Worm (Caenorhabditis elegans) whole organism, L1 larva: ENCODE data around the gene acr-10.

ENCODE experiments used
- C16A3.4 ChIP-seq: fragments of 150-350 bp; optimal IDR thresholded peaks from 2 replicates; lab custom pipeline; 2014; ENCODE audit warnings: missing biosample characterization, missing genetic modification characterization
- Y116A8C.19 ChIP-seq: sonication (generic microtip); optimal IDR thresholded peaks from 2 replicates; lab custom pipeline; 2016; ENCODE audit warnings: missing compliant biosample characterization, missing genetic modification characterization, borderline replicate concordance
- alr-1 ChIP-seq: fragments of 200-800 bp; sonication (Bioruptor generic); optimal IDR thresholded peaks from 2 replicates; lab custom pipeline; 2018; ENCODE audit warnings: borderline replicate concordance, mild to moderate bottlenecking, missing genetic modification characterization, missing compliant biosample characterization
- ama-1 ChIP-seq: fragments of 150-350 bp; optimal IDR thresholded peaks from 2 replicates; lab custom pipeline; 2014
- blmp-1 ChIP-seq: fragments of 150-350 bp; optimal IDR thresholded peaks from 2 replicates; lab custom pipeline; 2014; ENCODE audit warnings: missing biosample characterization, missing genetic modification characterization
- dsc-1 ChIP-seq: sonication (generic microtip); optimal IDR thresholded peaks from 2 replicates; lab custom pipeline; 2016; ENCODE audit warnings: mild to moderate bottlenecking, missing genetic modification characterization, missing compliant biosample characterization
- efl-1 ChIP-seq, 4 experiments: fragments of 150-350 bp; optimal IDR thresholded peaks in 3 of 4; peaks in 1 of 4; 1 replicate in 1 of 4; 2 replicates in 3 of 4; lab custom pipeline; 2014; ENCODE audit warnings: missing biosample characterization in 2 of 4, missing genetic modification characterization in 2 of 4, missing genetic modification reagents in 2 of 4
- efl-3 ChIP-seq: fragments of 200-800 bp; sonication (Bioruptor generic); optimal IDR thresholded peaks from 2 replicates; lab custom pipeline; 2018; ENCODE audit warnings: mild to moderate bottlenecking, missing genetic modification characterization, missing compliant biosample characterization
- elt-2 ChIP-seq: sonication (generic microtip); optimal IDR thresholded peaks from 2 replicates; lab custom pipeline; 2016; ENCODE audit warnings: missing genetic modification characterization, mild to moderate bottlenecking, inconsistent platforms, missing compliant biosample characterization, missing genetic modification reagents
- elt-3 ChIP-seq, 6 experiments: fragments of 150-350 bp in 1 of 6; sonication (generic microtip); optimal IDR thresholded peaks; 2 replicates each; lab custom pipeline; 2017 to 2018; ENCODE audit warnings: missing biosample characterization in 6 of 6, missing genetic modification characterization in 6 of 6, inconsistent platforms in 1 of 6
- fkh-8 ChIP-seq: sonication (generic microtip); optimal IDR thresholded peaks from 2 replicates; lab custom pipeline; 2016; ENCODE audit warnings: mild to moderate bottlenecking, missing genetic modification characterization, missing compliant biosample characterization
- fos-1 ChIP-seq: fragments of 150-350 bp; optimal IDR thresholded peaks from 2 replicates; lab custom pipeline; 2014; ENCODE audit warnings: missing biosample characterization, missing genetic modification characterization
- grh-1 ChIP-seq: fragments of 200-800 bp; sonication (Bioruptor generic); IDR thresholded peaks from 2 replicates; pipeline ENCODE4 v1.3.6; 2022; ENCODE audit warnings: missing genetic modification reagents, missing genetic modification characterization, missing compliant biosample characterization
- hlh-17 ChIP-seq: fragments of 200-800 bp; sonication (Bioruptor generic); optimal IDR thresholded peaks from 2 replicates; lab custom pipeline; 2018; ENCODE audit warnings: missing genetic modification characterization, mild to moderate bottlenecking, missing compliant biosample characterization, moderate library complexity, borderline replicate concordance
- hlh-4 ChIP-seq: sonication (generic microtip); optimal IDR thresholded peaks from 2 replicates; lab custom pipeline; 2016; ENCODE audit warnings: mild to moderate bottlenecking, missing genetic modification characterization, missing compliant biosample characterization
- jun-1 ChIP-seq: fragments of 150-350 bp; optimal IDR thresholded peaks from 2 replicates; lab custom pipeline; 2014; ENCODE audit warnings: missing biosample characterization, missing genetic modification reagents, missing genetic modification characterization
- lin-14 ChIP-seq: fragments of 200-800 bp; sonication (Bioruptor generic); optimal IDR thresholded peaks from 2 replicates; lab custom pipeline; 2018; ENCODE audit warnings: mild to moderate bottlenecking, missing genetic modification characterization, moderate library complexity, missing compliant biosample characterization
- lin-35 ChIP-seq, 2 experiments: fragments of 150-350 bp; optimal IDR thresholded peaks; 2 replicates each; lab custom pipeline; 2014; ENCODE audit warnings: missing biosample characterization in 2 of 2, missing genetic modification characterization in 2 of 2, missing genetic modification reagents in 2 of 2
- lir-3 ChIP-seq: sonication (generic microtip); optimal IDR thresholded peaks from 2 replicates; lab custom pipeline; 2016; ENCODE audit warnings: mild to moderate bottlenecking, missing genetic modification characterization, moderate library complexity, missing compliant biosample characterization; ENCODE audit not compliant: poor library complexity
- mep-1 ChIP-seq: fragments of 150-350 bp; optimal IDR thresholded peaks from 2 replicates; lab custom pipeline; 2014; ENCODE audit warnings: missing biosample characterization, missing genetic modification characterization
- nhr-11 ChIP-seq: fragments of 150-350 bp; optimal IDR thresholded peaks from 2 replicates; lab custom pipeline; 2014; ENCODE audit warnings: missing biosample characterization, missing genetic modification characterization
- nhr-12 ChIP-seq: sonication (generic microtip); optimal IDR thresholded peaks from 2 replicates; lab custom pipeline; 2017; ENCODE audit warnings: missing biosample characterization, missing genetic modification characterization
- nhr-20 ChIP-seq: sonication (generic microtip); optimal IDR thresholded peaks from 2 replicates; lab custom pipeline; 2016; ENCODE audit warnings: mild to moderate bottlenecking, missing genetic modification characterization, missing compliant biosample characterization
- nhr-71 ChIP-seq: sonication (generic microtip); optimal IDR thresholded peaks from 2 replicates; lab custom pipeline; 2016; ENCODE audit warnings: mild to moderate bottlenecking, missing genetic modification characterization, moderate library complexity, missing compliant biosample characterization
- nhr-90 ChIP-seq: sonication (generic microtip); optimal IDR thresholded peaks from 2 replicates; lab custom pipeline; 2016; ENCODE audit warnings: mild to moderate bottlenecking, missing genetic modification characterization, missing compliant biosample characterization; ENCODE audit not compliant: poor library complexity
- pax-3 ChIP-seq: fragments of 200-800 bp; sonication (Bioruptor generic); optimal IDR thresholded peaks from 2 replicates; lab custom pipeline; 2018; ENCODE audit warnings: mild to moderate bottlenecking, missing genetic modification characterization, moderate library complexity, missing compliant biosample characterization
- rnt-1 ChIP-seq: sonication (generic microtip); optimal IDR thresholded peaks from 2 replicates; lab custom pipeline; 2016; ENCODE audit warnings: mild to moderate bottlenecking, missing genetic modification characterization, moderate library complexity, missing compliant biosample characterization
- snpc-4 ChIP-seq: fragments of 150-350 bp; optimal IDR thresholded peaks from 2 replicates; lab custom pipeline; 2014; ENCODE audit warnings: missing biosample characterization, missing genetic modification characterization
- sox-4 ChIP-seq: sonication (generic microtip); optimal IDR thresholded peaks from 2 replicates; lab custom pipeline; 2016; ENCODE audit warnings: missing genetic modification characterization, missing compliant biosample characterization
- sptf-1 ChIP-seq: fragments of 150-350 bp; optimal IDR thresholded peaks from 2 replicates; lab custom pipeline; 2014; ENCODE audit warnings: missing biosample characterization, missing genetic modification characterization
- tlp-1 ChIP-seq: fragments of 150-350 bp; optimal IDR thresholded peaks from 2 replicates; lab custom pipeline; 2014; ENCODE audit warnings: missing biosample characterization, missing genetic modification characterization
- unc-130 ChIP-seq: fragments of 150-350 bp; optimal IDR thresholded peaks from 2 replicates; lab custom pipeline; 2017; ENCODE audit warnings: missing biosample characterization, missing genetic modification characterization, inconsistent platforms
- unc-30 ChIP-seq: sonication (generic microtip); optimal IDR thresholded peaks from 2 replicates; lab custom pipeline; 2017; ENCODE audit warnings: missing biosample characterization, missing genetic modification characterization
- unc-98 ChIP-seq: fragments of 200-800 bp; sonication (Bioruptor generic); IDR thresholded peaks from 2 replicates; pipeline ENCODE4 v1.3.6; 2022; ENCODE audit warnings: missing genetic modification characterization, missing compliant biosample characterization
- zag-1 ChIP-seq: fragments of 150-350 bp; optimal IDR thresholded peaks from 2 replicates; lab custom pipeline; 2014; ENCODE audit warnings: missing biosample characterization, missing genetic modification characterization

acr-10 gene

ce11 chrX:4017576-4018309 lies 4.3 kb upstream of the acr-10 start:
- TF ChIP-seq lin-14 (GFP tag; lab: Kevin White, UChicago) (peak; percentile 78), ama-1 (lab: Kevin White, UChicago) (no peak), efl-1 (optimal IDR thresholded peaks at IDR 0.05; lab: Kevin White, UChicago) (no peak), efl-1 (GFP tag; optimal IDR thresholded peaks at IDR 0.05 in 1 of 2; lab: Kevin White, UChicago) (peak in 1 of 2 experiments; percentile 51)
- TF ChIP-seq, all 84 proteins: peak for 2

- TF ChIP-seq tlp-1 = no peak
- TF ChIP-seq fkh-8 = no peak
- no peak for TF ChIP-seq sox-4 (tag; lab: Kevin White, UChicago)
- TF ChIP-seq unc-30 (tag; lab: Kevin White, UChicago) = no peak
- no peak for TF ChIP-seq lir-3 (tag; lab: Kevin White, UChicago)
- TF ChIP-seq zag-1 (tag; lab: Kevin White, UChicago) = no peak
- no peak for TF ChIP-seq alr-1 (tag; lab: Kevin White, UChicago)
- peak; percentile 13 for TF ChIP-seq nhr-90
- TF ChIP-seq dsc-1 (tag; lab: Kevin White, UChicago) = peak; percentile 28
- TF ChIP-seq efl-3 = no peak
- TF ChIP-seq grh-1 (GFP tag; lab: Robert Waterston, UW) = no peak
- TF ChIP-seq rnt-1 (tag; lab: Kevin White, UChicago) = peak; percentile 10
- no peak for TF ChIP-seq Y116A8C.19 (tag; lab: Kevin White, UChicago)
- TF ChIP-seq elt-2 (tag; lab: Kevin White, UChicago) = peak; percentile 48
- TF ChIP-seq snpc-4 = no peak
- TF ChIP-seq mep-1 (tag; lab: Kevin White, UChicago) = peak; percentile 15
- TF ChIP-seq unc-98 (GFP tag; lab: Robert Waterston, UW) = no peak
- TF ChIP-seq efl-1 (optimal IDR thresholded peaks at IDR 0.05; lab: Kevin White, UChicago) = no peak
- TF ChIP-seq efl-1 (GFP tag; optimal IDR thresholded peaks at IDR 0.05 in 1 of 2; lab: Kevin White, UChicago) = peak in 1 of 2 experiments; percentile 51
- peak; percentile 24 for TF ChIP-seq nhr-20 (tag; lab: Kevin White, UChicago)
- TF ChIP-seq lin-35 (GFP tag; optimal IDR thresholded peaks at IDR 0.05; lab: Kevin White, UChicago) = peak in 1 of 2 experiments; percentile 54
- TF ChIP-seq nhr-11 (tag; lab: Kevin White, UChicago) = no peak
- TF ChIP-seq sptf-1 = no peak
- TF ChIP-seq nhr-12 (tag; lab: Kevin White, UChicago) = no peak
- TF ChIP-seq unc-130 (tag; lab: Kevin White, UChicago) = no peak
- peak; percentile 47 for TF ChIP-seq lin-14 (GFP tag; lab: Kevin White, UChicago)
- no peak for TF ChIP-seq jun-1
- TF ChIP-seq nhr-71 (tag; lab: Kevin White, UChicago) = peak; percentile 35
- no peak for TF ChIP-seq fos-1
- no peak for TF ChIP-seq pax-3 (tag; lab: Kevin White, UChicago)
- no peak for TF ChIP-seq hlh-17 (GFP tag; lab: Kevin White, UChicago)
- peak; percentile 72 for TF ChIP-seq blmp-1
- TF ChIP-seq elt-3 (tag; optimal IDR thresholded peaks at IDR 0.05; lab: Kevin White, UChicago) = peak in 1 of 6 experiments; percentile 37
Observed at ce11 chrX:4018566-4019182, 3.4 kb upstream of the acr-10 start.

DNA sequence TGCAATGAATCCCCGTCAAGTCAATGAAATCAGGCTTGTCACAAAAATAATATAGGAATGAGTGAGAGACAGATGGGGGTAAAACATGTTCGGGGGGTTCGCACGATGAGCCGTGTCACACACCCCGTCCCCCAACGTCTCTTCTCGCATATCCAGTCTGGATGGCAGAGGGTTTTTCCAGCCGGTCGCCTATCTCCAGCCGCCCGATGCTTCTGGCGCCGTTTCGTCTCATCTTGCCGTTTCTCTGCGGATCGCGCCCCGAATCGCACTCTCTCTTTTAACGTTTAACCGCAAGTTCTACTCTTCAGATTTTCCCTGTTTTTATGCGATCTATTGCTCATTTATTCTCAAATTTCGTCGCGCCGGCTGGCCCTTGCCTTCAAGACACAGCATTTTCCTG lies 39.9 kb downstream of the acr-10 start:
- TF ChIP-seq fos-1 (no peak), hlh-4 (tag; lab: Kevin White, UChicago) (no peak), C16A3.4 (no peak), efl-1 (optimal IDR thresholded peaks at IDR 0.05; lab: Kevin White, UChicago) (no peak), efl-1 (GFP tag; optimal IDR thresholded peaks at IDR 0.05 in 1 of 2; lab: Kevin White, UChicago) (peak in 1 of 2 experiments; percentile 20)
